Worm (Caenorhabditis elegans): ENCODE results near the gene F49C12.9.

F49C12.9 gene

ce11 chrIV:9327706-9328105 lies 11.7 kb upstream of the F49C12.9 start, which contains the start of gene clec-183:
TSS of gene clec-183 (plus strand) at chrIV:9328006.
- TF ChIP-seq T07F8.4 (tag; optimal IDR thresholded peaks at IDR 0.05) (no peak), ets-4 (GFP tag; optimal IDR thresholded peaks at IDR 0.05) (no peak), Y53F4B.3 (GFP tag; IDR thresholded peaks at IDR 0.05) (no peak), hrde-1 (tag; optimal IDR thresholded peaks at IDR 0.05; ENCODE audit: borderline replicate concordance) (no peak), akir-1 (GFP tag; optimal IDR thresholded peaks at IDR 0.05) (no peak), hsf-1 (GFP tag; IDR thresholded peaks at IDR 0.05) (no peak), hlh-12 (tag; optimal IDR thresholded peaks at IDR 0.05) (no peak), ztf-25 (GFP tag; IDR thresholded peaks at IDR 0.05) (no peak), F52B5.7 (tag; optimal IDR thresholded peaks at IDR 0.05) (no peak), snpc-3.4 (tag; optimal IDR thresholded peaks at IDR 0.05) (no peak), ceh-40 (GFP tag; IDR thresholded peaks at IDR 0.05) (no peak)

DNA sequence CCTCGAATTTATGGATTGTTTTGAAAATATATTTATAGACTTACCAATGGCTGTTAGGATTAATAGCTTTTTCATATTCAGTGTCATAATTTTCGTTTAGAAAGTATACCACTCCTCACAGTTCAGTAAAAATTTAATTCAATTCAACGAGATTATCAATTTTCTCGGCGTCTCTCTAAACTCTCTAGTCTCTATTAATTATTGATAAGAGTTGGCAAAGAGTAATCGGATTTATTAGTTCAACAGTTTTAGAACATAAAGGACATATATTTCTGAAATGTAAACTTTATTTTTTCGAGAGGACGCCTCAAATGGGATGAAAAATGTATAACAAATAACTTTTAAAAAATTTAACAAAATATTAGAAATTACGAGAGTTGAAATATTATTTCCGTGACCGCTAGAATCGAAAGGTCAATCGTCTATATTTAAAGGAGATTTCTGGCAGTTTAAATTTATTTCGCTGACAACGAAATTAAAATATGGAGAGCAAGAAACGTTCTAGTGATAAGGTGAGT lies 8.0 kb upstream of the F49C12.9 start, which contains the start of the genes nspg-11 and F49C12.15:
nspg-11 (minus strand) TSS at position 101 of the 518 bp plus-strand sequence.
F49C12.15 (plus strand) TSS at position 468 of the 518 bp plus-strand sequence.
- no peak for TF ChIP-seq pbrm-1 (GFP tag; IDR thresholded peaks at IDR 0.05)
- no peak for TF ChIP-seq unc-130 (GFP tag; optimal IDR thresholded peaks at IDR 0.05)
- TF ChIP-seq Y95B8A.8 (GFP tag; IDR thresholded peaks at IDR 0.05), result no peak
- TF ChIP-seq mel-28 (tag; optimal IDR thresholded peaks at IDR 0.05; ENCODE audit: borderline replicate concordance), result no peak

DNA sequence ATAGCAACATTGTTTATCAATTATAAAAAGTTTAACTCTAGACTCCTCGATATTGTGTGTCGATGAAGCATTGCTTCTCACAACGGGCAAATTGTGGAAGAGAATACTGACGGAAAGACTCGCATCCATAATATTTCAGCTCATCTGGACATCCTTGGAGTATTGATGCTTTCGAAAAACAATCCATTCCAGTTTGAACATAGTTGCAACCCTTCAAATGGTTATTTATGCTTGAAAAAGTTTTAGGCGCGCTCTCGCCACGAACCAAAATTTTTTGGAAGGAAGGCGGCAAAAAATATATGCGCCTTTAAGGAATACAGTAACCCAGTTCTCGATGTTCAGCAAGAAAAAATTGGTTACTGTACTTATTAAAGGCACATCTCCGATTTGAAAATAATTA lies 6.5 kb upstream of the F49C12.9 start:
- TF ChIP-seq Y67H2A.10 (GFP tag; conservative IDR thresholded peaks at IDR 0.05) (no peak), nhr-27 (tag; optimal IDR thresholded peaks at IDR 0.05) (no peak), F39B2.1 (GFP tag; IDR thresholded peaks at IDR 0.05) (no peak), F37B4.10 (GFP tag; IDR thresholded peaks at IDR 0.05) (no peak), bed-1 (GFP tag; IDR thresholded peaks at IDR 0.05) (no peak), snpc-3.4 (tag; optimal IDR thresholded peaks at IDR 0.05) (no peak), F52B5.7 (tag; optimal IDR thresholded peaks at IDR 0.05) (no peak), attf-6 (GFP tag; IDR thresholded peaks at IDR 0.05) (no peak), sdz-38 (tag; optimal IDR thresholded peaks at IDR 0.05) (no peak), attf-5 (GFP tag; optimal IDR thresholded peaks at IDR 0.05) (no peak), tbx-9 (tag; optimal IDR thresholded peaks at IDR 0.05; ENCODE audit: borderline replicate concordance) (no peak), zfh-2 (GFP tag; conservative IDR thresholded peaks at IDR 0.05) (no peak), lin-54 (GFP tag; optimal IDR thresholded peaks at IDR 0.05) (peak; percentile 20), F57A8.1 (GFP tag; optimal IDR thresholded peaks at IDR 0.05) (no peak), rec-8 (tag; optimal IDR thresholded peaks at IDR 0.05) (no peak), die-1 (tag; optimal IDR thresholded peaks at IDR 0.05) (no peak), lsl-1 (GFP tag; optimal IDR thresholded peaks at IDR 0.05) (peak; percentile 38), lin-40 (tag; optimal IDR thresholded peaks at IDR 0.05) (peak; percentile 31), ztf-6 (GFP tag; IDR thresholded peaks at IDR 0.05) (no peak), ztf-25 (GFP tag; IDR thresholded peaks at IDR 0.05) (no peak), hmg-1.2 (GFP tag; IDR thresholded peaks at IDR 0.05) (peak; percentile 29; the same call in 1 of the 2 replicates), nfya-2 (GFP tag; IDR thresholded peaks at IDR 0.05) (no peak), akir-1 (GFP tag; optimal IDR thresholded peaks at IDR 0.05) (no peak), hsf-1 (GFP tag; IDR thresholded peaks at IDR 0.05) (no peak), nfya-1 (tag; optimal IDR thresholded peaks at IDR 0.05; ENCODE audit: borderline replicate concordance, insufficient read depth) (no peak), ccch-3 (GFP tag; optimal IDR thresholded peaks at IDR 0.05) (no peak), zim-3 (tag; optimal IDR thresholded peaks at IDR 0.05) (no peak), madf-10 (tag; optimal IDR thresholded peaks at IDR 0.05) (no peak), xnd-1 (tag; optimal IDR thresholded peaks at IDR 0.05) (no peak), lin-35 (GFP tag; optimal IDR thresholded peaks at IDR 0.05) (peak in 1 of 3 experiments; percentile 36), hrde-1 (tag; optimal IDR thresholded peaks at IDR 0.05; ENCODE audit: borderline replicate concordance) (no peak), Y53F4B.3 (GFP tag; IDR thresholded peaks at IDR 0.05) (no peak), ceh-27 (GFP tag; optimal IDR thresholded peaks at IDR 0.05) (no peak), dpl-1 (GFP tag; optimal IDR thresholded peaks at IDR 0.05) (no peak), chd-7 (tag; optimal IDR thresholded peaks at IDR 0.05) (peak; percentile 13)
